Fruit fly (Drosophila melanogaster): Measurements from ENCODE around the gene CG18284.

The CG18284 gene

DNA sequence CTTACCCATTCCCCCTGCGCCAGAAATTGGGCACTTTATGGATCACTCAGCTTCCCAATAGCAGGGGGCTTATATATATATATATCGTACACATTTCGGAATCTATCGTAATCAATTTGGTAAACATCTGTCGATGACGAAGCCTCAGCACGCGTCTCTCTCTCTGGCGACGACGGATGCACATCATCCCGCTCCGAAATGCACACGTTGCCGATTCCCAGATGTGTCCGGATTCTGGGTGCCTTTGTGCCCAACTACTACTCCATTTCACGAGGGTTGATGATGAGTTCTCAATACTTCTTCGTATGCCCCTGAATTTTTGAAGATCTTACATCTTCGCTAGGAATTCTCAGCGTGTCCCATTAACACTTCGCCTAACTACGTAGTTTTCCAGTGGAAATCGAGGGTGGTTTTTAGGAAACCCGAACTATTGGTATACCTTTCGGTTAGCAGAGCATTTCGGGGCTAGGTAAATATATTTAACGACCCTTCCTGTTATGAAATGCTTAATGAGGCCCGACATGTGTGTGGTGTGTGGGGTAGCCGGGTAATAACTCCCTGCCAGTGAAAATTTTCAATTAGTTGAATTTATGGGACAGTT lies 35.0 kb upstream of the CG18284 start (continued):
- TF ChIP-seq Bdp1 (GFP tag; optimal IDR thresholded peaks at IDR 0.05): no peak
- no peak for TF ChIP-seq tio (GFP tag; optimal IDR thresholded peaks at IDR 0.05)
- TF ChIP-seq sd (tag; optimal IDR thresholded peaks at IDR 0.05): peak; percentile 22
- peak; percentile 63 for TF ChIP-seq Kr (GFP tag; optimal IDR thresholded peaks at IDR 0.05)
- TF ChIP-seq sens (GFP tag): peak; percentile 55
- TF ChIP-seq CG2199 (GFP tag; IDR thresholded peaks at IDR 0.05): peak; percentile 61; the same call in 1 of the 3 replicates
- TF ChIP-seq Xbp1 (GFP tag; optimal IDR thresholded peaks at IDR 0.05): no peak
- TF ChIP-seq HLHmδ (GFP tag; optimal IDR thresholded peaks at IDR 0.05): peak; percentile 41
- TF ChIP-seq sima (GFP tag; optimal IDR thresholded peaks at IDR 0.05): no peak
- TF ChIP-seq CG13424 (tag; optimal IDR thresholded peaks at IDR 0.05): no peak
- TF ChIP-seq CG18476 (GFP tag; optimal IDR thresholded peaks at IDR 0.05): peak; percentile 7
- no peak for TF ChIP-seq BtbVII (GFP tag; optimal IDR thresholded peaks at IDR 0.05)
- peak; percentile 4 for TF ChIP-seq D19A (tag; optimal IDR thresholded peaks at IDR 0.05)
- no peak for TF ChIP-seq dmrt11E (tag; optimal IDR thresholded peaks at IDR 0.05)

DNA sequence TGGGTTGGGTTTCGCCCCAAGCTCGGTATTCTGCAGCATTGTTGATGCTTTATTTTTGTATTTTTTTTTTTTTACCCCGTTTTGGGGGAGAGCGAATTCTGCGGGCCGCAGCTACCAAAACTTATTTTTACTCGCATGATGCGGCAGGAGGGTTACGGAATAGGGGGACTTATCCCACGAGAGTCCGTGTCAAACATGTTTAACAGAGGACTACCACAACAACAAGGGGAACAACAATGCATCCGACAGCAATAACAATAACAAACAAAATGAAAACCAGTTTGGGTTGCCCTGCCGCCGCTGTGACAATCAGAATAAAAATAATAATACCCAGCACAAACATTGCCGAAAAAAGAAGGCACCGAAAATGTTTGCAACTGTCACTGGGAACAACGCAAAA lies 30.7 kb upstream of the CG18284 start:
- TF ChIP-seq CG2199 (GFP tag; IDR thresholded peaks at IDR 0.05) (0 out of 3 replicates have a peak, but pooled peaks have one; percentile 23), Med (GFP tag) (peak; percentile 15), CG13894 (tag; optimal IDR thresholded peaks at IDR 0.05) (peak; percentile 37), Hr3 (GFP tag; optimal IDR thresholded peaks at IDR 0.05) (no peak), jigr1 (GFP tag; IDR thresholded peaks at IDR 0.05) (no peak), CG3726 (GFP tag; IDR thresholded peaks at IDR 0.05) (no peak), Doc2 (GFP tag; IDR thresholded peaks at IDR 0.05) (no peak), nmo (GFP tag; optimal IDR thresholded peaks at IDR 0.05) (no peak), NK7.1 (GFP tag; optimal IDR thresholded peaks at IDR 0.05) (no peak), Abd-B (GFP tag; optimal IDR thresholded peaks at IDR 0.05) (no peak), Trl (optimal IDR thresholded peaks at IDR 0.05) (no peak), Trl (GFP tag; optimal IDR thresholded peaks at IDR 0.05) (no peak), CG4360 (GFP tag; IDR thresholded peaks at IDR 0.05) (peak; percentile 74), CG18011 (GFP tag; optimal IDR thresholded peaks at IDR 0.05) (no peak), her (GFP tag; optimal IDR thresholded peaks at IDR 0.05) (no peak), sc (optimal IDR thresholded peaks at IDR 0.05) (no peak), sc (GFP tag; optimal IDR thresholded peaks at IDR 0.05) (no peak), Blimp-1 (GFP tag; optimal IDR thresholded peaks at IDR 0.05) (no peak), CG5180 (GFP tag; optimal IDR thresholded peaks at IDR 0.05) (peak; percentile 49)

DNA sequence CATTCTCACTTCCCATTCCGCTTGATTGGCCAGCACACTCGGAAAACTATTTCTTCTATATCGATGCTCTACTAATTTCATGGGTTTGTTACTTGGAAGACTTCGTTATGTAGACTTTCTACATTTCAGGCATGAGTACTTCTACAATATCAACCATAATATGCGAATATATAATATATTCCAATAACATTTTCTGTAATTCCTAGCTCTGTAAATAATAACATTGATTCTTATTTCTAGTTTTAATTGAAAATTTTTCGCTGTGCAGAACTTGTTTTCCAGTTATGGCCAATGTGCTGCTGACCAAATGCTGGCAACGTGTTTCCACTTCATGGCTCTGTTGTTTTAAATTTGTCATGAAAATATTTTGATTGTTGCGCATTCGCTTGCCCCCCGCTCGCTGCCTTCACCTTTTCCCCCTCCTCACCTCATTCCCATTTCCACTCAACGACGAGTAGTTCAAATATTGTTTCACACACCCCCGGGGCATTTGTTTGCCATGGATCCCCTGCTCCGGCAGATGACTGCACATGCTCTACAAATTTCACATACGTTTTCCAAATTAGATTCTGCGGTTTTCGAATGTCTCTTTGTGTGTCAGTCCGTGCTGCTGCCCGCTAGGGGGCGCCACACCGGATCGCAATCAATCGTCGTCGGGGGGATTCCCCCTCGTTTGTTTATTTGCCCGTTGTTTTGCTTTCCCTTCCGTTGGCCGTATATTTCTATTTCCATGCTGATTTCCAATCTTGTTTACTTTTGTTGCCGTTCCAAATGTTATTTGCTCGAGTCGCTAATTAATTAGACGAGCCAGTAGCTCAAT lies 28.9 kb upstream of the CG18284 start:
- TF ChIP-seq Hr3 (GFP tag; optimal IDR thresholded peaks at IDR 0.05) (no peak), Nf-YC (tag; optimal IDR thresholded peaks at IDR 0.05) (no peak), Neu2 (GFP tag; optimal IDR thresholded peaks at IDR 0.05; ENCODE audit: borderline replicate concordance) (no peak), Optix (GFP tag; IDR thresholded peaks at IDR 0.05) (no peak), Six4 (GFP tag; optimal IDR thresholded peaks at IDR 0.05) (no peak), ftz-f1 (GFP tag; optimal IDR thresholded peaks at IDR 0.05) (no peak), CG10979 (tag; optimal IDR thresholded peaks at IDR 0.05) (no peak), CG14710 (tag; optimal IDR thresholded peaks at IDR 0.05) (no peak), Dip2 (GFP tag; IDR thresholded peaks at IDR 0.05) (no peak), chinmo (GFP tag; IDR thresholded peaks at IDR 0.05; ENCODE audit: partially characterized antibody) (0 out of 4 replicates have a peak, but pooled peaks have one; percentile 30), CG6175 (GFP tag; IDR thresholded peaks at IDR 0.05) (no peak), ara (GFP tag; IDR thresholded peaks at IDR 0.05) (peak; percentile 60), CG1602 (GFP tag; optimal IDR thresholded peaks at IDR 0.05) (no peak), Pdp1 (GFP tag; optimal IDR thresholded peaks at IDR 0.05) (peak in 1 of 2 experiments; percentile 42), CG6683 (GFP tag; optimal IDR thresholded peaks at IDR 0.05) (no peak), CG32767 (GFP tag; IDR thresholded peaks at IDR 0.05) (no peak), tgo (GFP tag; IDR thresholded peaks at IDR 0.05) (0 out of 3 replicates have a peak, but pooled peaks have one; percentile 23)
